Worm (Caenorhabditis elegans): ENCODE results near the gene T16G12.4.

T16G12.4 gene

DNA sequence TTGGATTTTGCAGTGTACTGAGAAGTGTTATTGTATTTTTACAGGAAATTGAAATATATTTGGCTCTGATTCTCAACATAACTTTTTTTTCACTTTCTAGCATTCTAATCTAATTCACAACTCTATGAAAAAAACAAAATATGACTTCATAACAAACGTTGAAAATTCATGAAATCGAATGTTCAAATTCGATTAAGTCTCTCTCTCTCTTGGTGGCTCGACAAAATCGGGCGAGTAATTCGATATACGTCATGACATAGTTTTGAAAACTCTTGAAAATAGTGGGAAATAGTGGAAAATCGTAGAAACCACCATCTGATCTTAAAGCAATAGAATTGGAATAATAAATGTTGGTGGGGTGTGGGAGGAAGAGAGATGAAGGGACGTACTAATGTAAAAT lies 39.6 kb upstream of the T16G12.4 start:
- TF ChIP-seq nhr-12 (tag; optimal IDR thresholded peaks at IDR 0.05) (no peak), nhr-237 (tag; optimal IDR thresholded peaks at IDR 0.05) (no peak), blmp-1 (tag; optimal IDR thresholded peaks at IDR 0.05) (no peak), ces-1 (GFP tag; optimal IDR thresholded peaks at IDR 0.05) (peak; percentile 95), tbx-8 (GFP tag; optimal IDR thresholded peaks at IDR 0.05) (no peak), mls-2 (tag; optimal IDR thresholded peaks at IDR 0.05) (no peak), mab-5 (tag; optimal IDR thresholded peaks at IDR 0.05) (no peak)

DNA sequence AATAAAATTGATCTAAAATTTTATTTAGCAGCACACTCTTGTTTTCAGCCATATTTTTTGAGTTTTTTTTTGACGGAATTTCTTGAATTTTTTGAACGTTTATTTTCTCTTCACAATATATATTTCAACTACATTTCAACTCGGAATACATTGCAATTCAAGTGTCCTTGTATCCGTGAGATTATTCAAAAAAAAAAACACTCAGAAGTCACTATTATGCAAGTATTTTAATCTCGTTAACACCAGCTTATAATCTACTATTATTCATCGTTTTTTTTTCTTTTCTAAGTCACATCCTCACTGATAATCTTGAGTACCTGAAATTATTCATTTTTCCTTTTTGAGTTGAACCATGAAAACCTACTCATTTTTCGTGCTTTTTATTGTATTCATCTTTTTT lies 34.2 kb upstream of the T16G12.4 start, which contains the start of gene ins-21:
Gene ins-21 (plus strand): TSS at position 301 of the 400 bp plus-strand sequence.
- TF ChIP-seq unc-120 (tag; optimal IDR thresholded peaks at IDR 0.05; ENCODE audit: poor library complexity, severe bottlenecking) (no peak), lsy-2 (tag; optimal IDR thresholded peaks at IDR 0.05) (no peak), bed-3 (GFP tag; optimal IDR thresholded peaks at IDR 0.05) (no peak), drap-1 (GFP tag; optimal IDR thresholded peaks at IDR 0.05) (no peak), ztf-11 (tag; optimal IDR thresholded peaks at IDR 0.05) (no peak), nhr-76 (tag; optimal IDR thresholded peaks at IDR 0.05) (no peak), unc-62 (GFP tag; optimal IDR thresholded peaks at IDR 0.05) (no peak), ces-1 (GFP tag; optimal IDR thresholded peaks at IDR 0.05) (no peak), unc-39 (tag; optimal IDR thresholded peaks at IDR 0.05) (no peak), sptf-1 (tag; optimal IDR thresholded peaks at IDR 0.05) (no peak), nhr-28 (tag; optimal IDR thresholded peaks at IDR 0.05) (no peak), ceh-39 (tag; optimal IDR thresholded peaks at IDR 0.05) (no peak)

ce11 chrIII:10025989-10026388 lies 31.6 kb upstream of the T16G12.4 start, which contains the start of gene ins-22:
TSS of gene ins-22 (plus strand) at chrIII:10026289.
- TF ChIP-seq unc-120 (tag; optimal IDR thresholded peaks at IDR 0.05; ENCODE audit: poor library complexity, severe bottlenecking) (no peak), flh-1 (GFP tag; optimal IDR thresholded peaks at IDR 0.05) (no peak), sptf-1 (tag; optimal IDR thresholded peaks at IDR 0.05) (no peak), unc-39 (tag; optimal IDR thresholded peaks at IDR 0.05) (no peak), drap-1 (GFP tag; optimal IDR thresholded peaks at IDR 0.05) (no peak), unc-62 (GFP tag; optimal IDR thresholded peaks at IDR 0.05) (no peak), nhr-76 (tag; optimal IDR thresholded peaks at IDR 0.05) (no peak), lsy-2 (tag; optimal IDR thresholded peaks at IDR 0.05) (no peak), lin-13 (tag; optimal IDR thresholded peaks at IDR 0.05) (no peak)

- no peak for TF ChIP-seq mab-5 (tag; optimal IDR thresholded peaks at IDR 0.05)
- TF ChIP-seq hlh-1 (tag; optimal IDR thresholded peaks at IDR 0.05): no peak
- TF ChIP-seq cnd-1 (tag; optimal IDR thresholded peaks at IDR 0.05): no peak
- TF ChIP-seq ceh-83 (GFP tag; optimal IDR thresholded peaks at IDR 0.05): no peak
- TF ChIP-seq nhr-237 (tag; optimal IDR thresholded peaks at IDR 0.05): no peak
- TF ChIP-seq drap-1 (GFP tag; optimal IDR thresholded peaks at IDR 0.05): no peak
- TF ChIP-seq nhr-2 (tag; optimal IDR thresholded peaks at IDR 0.05): no peak
- TF ChIP-seq sptf-1 (tag; optimal IDR thresholded peaks at IDR 0.05): no peak
- no peak for TF ChIP-seq mep-1 (tag; optimal IDR thresholded peaks at IDR 0.05)
- no peak for TF ChIP-seq ceh-39 (tag; optimal IDR thresholded peaks at IDR 0.05)
- TF ChIP-seq snpc-4 (tag; optimal IDR thresholded peaks at IDR 0.05): no peak
- no peak for TF ChIP-seq nhr-12 (tag; optimal IDR thresholded peaks at IDR 0.05)
- no peak for TF ChIP-seq bed-3 (GFP tag; optimal IDR thresholded peaks at IDR 0.05)
- no peak for TF ChIP-seq nhr-76 (tag; optimal IDR thresholded peaks at IDR 0.05)
- TF ChIP-seq elt-3 (tag; optimal IDR thresholded peaks at IDR 0.05): no peak
Observed at ce11 chrIII:10027947-10028346, 29.7 kb upstream of the T16G12.4 start, which contains the start of gene ins-23. TSS of gene ins-23 (plus strand) at chrIII:10028247.

- TF ChIP-seq mep-1 (tag; optimal IDR thresholded peaks at IDR 0.05): no peak
- no peak for TF ChIP-seq hlh-1 (tag; optimal IDR thresholded peaks at IDR 0.05)
- TF ChIP-seq tbx-8 (GFP tag; optimal IDR thresholded peaks at IDR 0.05): no peak
- TF ChIP-seq sptf-1 (tag; optimal IDR thresholded peaks at IDR 0.05): no peak
- no peak for TF ChIP-seq unc-120 (tag; optimal IDR thresholded peaks at IDR 0.05; ENCODE audit: poor library complexity, severe bottlenecking)
- no peak for TF ChIP-seq lin-13 (tag; optimal IDR thresholded peaks at IDR 0.05)
- no peak for TF ChIP-seq zip-8 (tag; optimal IDR thresholded peaks at IDR 0.05)
- no peak for TF ChIP-seq nhr-28 (tag; optimal IDR thresholded peaks at IDR 0.05)
Observed at ce11 chrIII:10030549-10030948, 27.1 kb upstream of the T16G12.4 start, which contains the start of gene M04D8.4. TSS of gene M04D8.4 (minus strand) at chrIII:10030649.

- TF ChIP-seq pha-4 (tag; optimal IDR thresholded peaks at IDR 0.05) (no peak), mls-2 (tag; optimal IDR thresholded peaks at IDR 0.05) (no peak), mep-1 (tag; optimal IDR thresholded peaks at IDR 0.05) (no peak), zip-8 (tag; optimal IDR thresholded peaks at IDR 0.05) (no peak)
Observed at ce11 chrIII:10033213-10033612, 24.4 kb upstream of the T16G12.4 start, which contains the start of gene M04D8.5. TSS of gene M04D8.5 (minus strand) at chrIII:10033313.
